Worm (Caenorhabditis elegans): ENCODE data around the gene ceh-75.
A peak's percentile ranks its signal among the peaks of the same experiment; 100 is the strongest.

The ceh-75 gene

DNA sequence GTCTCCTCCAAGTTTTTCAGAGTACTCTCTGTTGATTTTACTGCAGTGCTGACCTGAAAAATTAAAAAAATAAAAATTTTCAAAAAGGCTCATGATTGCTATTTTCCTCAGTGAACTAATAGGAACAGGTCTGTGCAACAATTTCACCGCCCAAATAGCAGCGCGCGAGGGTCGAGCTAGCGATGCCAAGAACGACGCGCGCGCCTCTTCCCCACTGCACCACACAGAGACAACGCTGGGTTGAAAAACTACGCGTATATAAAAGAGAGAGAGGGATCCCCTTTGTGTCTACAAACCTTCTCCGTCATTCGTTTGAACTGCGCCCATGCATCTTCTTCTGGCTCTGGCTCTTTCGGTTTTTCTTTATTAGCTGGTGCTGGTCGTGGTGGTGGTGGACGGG is 49.0 kb downstream of the ceh-75 start (continued):
- TF ChIP-seq nhr-47 (tag; optimal IDR thresholded peaks at IDR 0.05) (peak; percentile 69), nhr-28 (tag; optimal IDR thresholded peaks at IDR 0.05) (no peak), unc-62 (GFP tag; optimal IDR thresholded peaks at IDR 0.05) (no peak), dpl-1 (GFP tag; optimal IDR thresholded peaks at IDR 0.05) (peak in 2 of 3 experiments; percentile 45 to 46), mab-9 (GFP tag; IDR thresholded peaks at IDR 0.05) (0 out of 2 replicates have a peak, but pooled peaks have one; percentile 33), aha-1 (tag; optimal IDR thresholded peaks at IDR 0.05) (no peak), snpc-4 (tag; optimal IDR thresholded peaks at IDR 0.05) (peak; percentile 10), lin-15B (tag; optimal IDR thresholded peaks at IDR 0.05) (peak; percentile 36), C04F5.9 (tag; optimal IDR thresholded peaks at IDR 0.05) (peak; percentile 22), mdl-1 (tag; optimal IDR thresholded peaks at IDR 0.05) (peak in 1 of 2 experiments; percentile 35), mef-2 (tag; optimal IDR thresholded peaks at IDR 0.05) (no peak), nhr-11 (tag; optimal IDR thresholded peaks at IDR 0.05) (no peak), lin-35 (GFP tag; optimal IDR thresholded peaks at IDR 0.05) (peak; percentile 45 to 74), isw-1 (GFP tag; IDR thresholded peaks at IDR 0.05) (no peak), lin-14 (GFP tag; optimal IDR thresholded peaks at IDR 0.05) (peak; percentile 76), tbx-2 (tag; optimal IDR thresholded peaks at IDR 0.05) (peak; percentile 69), dsc-1 (tag; optimal IDR thresholded peaks at IDR 0.05) (peak; percentile 63), egl-13 (tag; optimal IDR thresholded peaks at IDR 0.05) (peak; percentile 37), ceh-8 (GFP tag; optimal IDR thresholded peaks at IDR 0.05) (peak; percentile 17), ces-1 (GFP tag; optimal IDR thresholded peaks at IDR 0.05) (no peak), hpl-2 (GFP tag; optimal IDR thresholded peaks at IDR 0.05) (no peak), pqm-1 (tag; optimal IDR thresholded peaks at IDR 0.05) (no peak), hlh-17 (GFP tag; optimal IDR thresholded peaks at IDR 0.05; ENCODE audit: borderline replicate concordance) (no peak), jun-1 (tag; optimal IDR thresholded peaks at IDR 0.05) (peak; percentile 4), ceh-82 (tag; optimal IDR thresholded peaks at IDR 0.05) (peak; percentile 43 to 76 (median 72)), irx-1 (tag; optimal IDR thresholded peaks at IDR 0.05) (peak; percentile 2), C34B4.2 (tag; optimal IDR thresholded peaks at IDR 0.05) (no peak), ceh-88 (GFP tag; IDR thresholded peaks at IDR 0.05) (0 out of 2 replicates have a peak, but pooled peaks have one; percentile 44), lin-13 (GFP tag; optimal IDR thresholded peaks at IDR 0.05) (no peak), zag-1 (tag; optimal IDR thresholded peaks at IDR 0.05) (no peak), ztf-4 (tag; optimal IDR thresholded peaks at IDR 0.05) (no peak)

All from whole organism, L1 larva.